Fruit fly (Drosophila melanogaster): ENCODE data around the gene Uros1.

Uros1 gene

DNA sequence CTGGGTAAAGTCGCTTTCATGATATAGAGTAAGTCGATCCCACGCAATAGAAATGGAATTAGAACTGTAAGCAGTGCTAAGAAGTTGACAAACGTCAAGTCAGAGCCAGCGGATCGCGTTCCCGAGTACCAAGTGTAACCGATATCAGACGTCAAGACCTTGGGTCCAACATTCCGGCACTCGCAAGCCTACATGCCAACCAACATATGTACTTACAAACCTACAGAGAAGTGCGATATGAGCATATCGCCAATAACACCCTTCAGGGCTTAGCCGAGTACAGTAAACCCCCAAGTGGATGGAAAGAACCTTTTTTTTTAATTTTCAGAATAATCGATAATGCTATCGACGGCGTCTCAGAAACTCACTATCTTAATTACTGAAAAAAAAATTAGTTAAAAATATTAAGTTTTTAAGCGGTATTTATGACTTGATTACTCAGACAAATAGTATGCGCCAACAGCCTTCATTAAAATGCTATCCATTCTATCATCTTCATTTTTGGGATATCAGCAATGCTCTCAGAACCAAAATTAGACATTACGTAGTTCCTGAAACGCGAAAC, 7.5 kb downstream of the Uros1 start (continued):
- no peak for TF ChIP-seq Dref (GFP tag; IDR thresholded peaks at IDR 0.05)
- TF ChIP-seq CG5953 (GFP tag; IDR thresholded peaks at IDR 0.05): no peak
- TF ChIP-seq CG14710 (tag; optimal IDR thresholded peaks at IDR 0.05): no peak
- TF ChIP-seq Ssrp (tag; optimal IDR thresholded peaks at IDR 0.05): no peak
- peak; percentile 29 for TF ChIP-seq Dip3 (GFP tag; optimal IDR thresholded peaks at IDR 0.05)
- TF ChIP-seq CG12659 (GFP tag; optimal IDR thresholded peaks at IDR 0.05): peak; percentile 58
- peak; percentile 56 for TF ChIP-seq CG11504 (tag; optimal IDR thresholded peaks at IDR 0.05)
- no peak for TF ChIP-seq CG10321 (GFP tag; IDR thresholded peaks at IDR 0.05)
- no peak for TF ChIP-seq Nf-YA (GFP tag; IDR thresholded peaks at IDR 0.05)
- peak; percentile 17 for TF ChIP-seq CHES-1-like (GFP tag; optimal IDR thresholded peaks at IDR 0.05)
- no peak for TF ChIP-seq CG10462 (GFP tag; optimal IDR thresholded peaks at IDR 0.05)
- TF ChIP-seq CG12219 (GFP tag; optimal IDR thresholded peaks at IDR 0.05): peak; percentile 16
- TF ChIP-seq trh (GFP tag; optimal IDR thresholded peaks at IDR 0.05): peak; percentile 23
- TF ChIP-seq tgo (GFP tag; IDR thresholded peaks at IDR 0.05): peak; percentile 58; the same call in 2 of the 3 replicates
- TF ChIP-seq CG34422 (GFP tag; IDR thresholded peaks at IDR 0.05): peak; percentile 71
- no peak for TF ChIP-seq Oaz (GFP tag; IDR thresholded peaks at IDR 0.05)
- peak; percentile 21; the same call in 1 of the 3 replicates for TF ChIP-seq CG14050 (GFP tag; IDR thresholded peaks at IDR 0.05)
- peak; percentile 53 for TF ChIP-seq Ada2b (GFP tag; IDR thresholded peaks at IDR 0.05)
- no peak for TF ChIP-seq tup (GFP tag; optimal IDR thresholded peaks at IDR 0.05)
- no peak for TF ChIP-seq Bgb (GFP tag; IDR thresholded peaks at IDR 0.05; ENCODE audit: partially characterized antibody)
- peak; percentile 43 for TF ChIP-seq ems (GFP tag; optimal IDR thresholded peaks at IDR 0.05)
- no peak for TF ChIP-seq vnd (GFP tag; IDR thresholded peaks at IDR 0.05; ENCODE audit: partially characterized antibody)
- peak; percentile 58 for TF ChIP-seq sob (GFP tag; IDR thresholded peaks at IDR 0.05)
- TF ChIP-seq Awh (GFP tag; IDR thresholded peaks at IDR 0.05): peak; percentile 50; the same call in 1 of the 2 replicates
- 0 out of 3 replicates have a peak, but pooled peaks have one; percentile 22 for TF ChIP-seq CG2889 (GFP tag; IDR thresholded peaks at IDR 0.05)
- TF ChIP-seq chinmo (GFP tag; IDR thresholded peaks at IDR 0.05; ENCODE audit: partially characterized antibody): no peak
- TF ChIP-seq CG31441 (GFP tag; IDR thresholded peaks at IDR 0.05): peak; percentile 8; the same call in 1 of the 2 replicates
- no peak for TF ChIP-seq fd64A (GFP tag; optimal IDR thresholded peaks at IDR 0.05)
- no peak for TF ChIP-seq sr (GFP tag; IDR thresholded peaks at IDR 0.05)
- TF ChIP-seq H2.0 (GFP tag; IDR thresholded peaks at IDR 0.05): peak; percentile 18; the same call in 1 of the 2 replicates
- no peak for TF ChIP-seq Nf-YB (GFP tag; optimal IDR thresholded peaks at IDR 0.05)
- peak; percentile 18 for TF ChIP-seq CG12155 (GFP tag; optimal IDR thresholded peaks at IDR 0.05)
- TF ChIP-seq sug (tag; optimal IDR thresholded peaks at IDR 0.05): peak; percentile 48
- TF ChIP-seq Xrp1 (GFP tag; IDR thresholded peaks at IDR 0.05): peak; percentile 26; the same call in 1 of the 2 replicates
- TF ChIP-seq CG13287 (GFP tag; IDR thresholded peaks at IDR 0.05; ENCODE audit: partially characterized antibody): no peak
- TF ChIP-seq tap (tag; optimal IDR thresholded peaks at IDR 0.05): peak; percentile 20
- TF ChIP-seq repo (GFP tag; optimal IDR thresholded peaks at IDR 0.05): no peak
- TF ChIP-seq Usf (GFP tag; optimal IDR thresholded peaks at IDR 0.05): peak; percentile 5
- peak; percentile 18 for TF ChIP-seq Ets97D (GFP tag; optimal IDR thresholded peaks at IDR 0.05)
- peak; percentile 12 for TF ChIP-seq crc (GFP tag; optimal IDR thresholded peaks at IDR 0.05)
- TF ChIP-seq dm (GFP tag; optimal IDR thresholded peaks at IDR 0.05): no peak
- TF ChIP-seq sna (GFP tag; IDR thresholded peaks at IDR 0.05; ENCODE audit: partially characterized antibody): no peak
- peak; percentile 72 for TF ChIP-seq Ptx1 (GFP tag; IDR thresholded peaks at IDR 0.05)
- TF ChIP-seq slou (GFP tag; optimal IDR thresholded peaks at IDR 0.05): peak; percentile 11
- TF ChIP-seq CG4820 (GFP tag; optimal IDR thresholded peaks at IDR 0.05): peak; percentile 10
- TF ChIP-seq unpg (GFP tag; optimal IDR thresholded peaks at IDR 0.05): peak; percentile 57
- peak; percentile 52; the same call in 1 of the 2 replicates for TF ChIP-seq wdn (GFP tag; IDR thresholded peaks at IDR 0.05)
- peak; percentile 36; the same call in 1 of the 2 replicates for TF ChIP-seq CG4730 (GFP tag; IDR thresholded peaks at IDR 0.05)
- no peak for TF ChIP-seq CrebB (tag; optimal IDR thresholded peaks at IDR 0.05)
- TF ChIP-seq row (GFP tag; IDR thresholded peaks at IDR 0.05): peak; percentile 74
- peak; percentile 4 for TF ChIP-seq Atf-2 (GFP tag; optimal IDR thresholded peaks at IDR 0.05)

Data from whole organism, embryonic.